Worm (Caenorhabditis elegans): ENCODE measurements around the gene Y57G11B.5.

DNA sequence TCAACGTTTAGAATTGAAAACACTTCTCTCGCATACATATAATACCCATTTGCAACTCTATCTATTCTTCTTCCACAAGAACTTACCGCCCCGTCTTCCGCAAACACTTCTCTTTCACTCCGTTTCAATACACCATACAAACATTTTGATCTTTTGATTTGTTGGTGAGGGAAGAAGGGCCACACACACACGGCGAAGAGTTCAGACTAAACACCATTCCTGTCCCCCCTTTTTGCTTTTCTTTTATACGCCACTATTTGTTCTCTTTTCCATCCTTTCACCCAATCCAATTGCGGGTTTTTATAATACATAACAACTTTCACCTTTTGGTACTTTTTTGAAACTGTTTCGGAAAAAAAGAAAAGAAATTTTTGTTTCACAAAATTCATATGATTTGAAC is 30.5 kb downstream of the Y57G11B.5 start:
- TF ChIP-seq nhr-11 (tag; optimal IDR thresholded peaks at IDR 0.05) = no peak
- no peak for TF ChIP-seq nfya-1 (tag; optimal IDR thresholded peaks at IDR 0.05; ENCODE audit: insufficient read depth)
- TF ChIP-seq ZK546.5 (tag; optimal IDR thresholded peaks at IDR 0.05) = no peak
- no peak for TF ChIP-seq nhr-237 (tag; optimal IDR thresholded peaks at IDR 0.05)
- TF ChIP-seq aly-2 (tag; optimal IDR thresholded peaks at IDR 0.05) = no peak
- no peak for TF ChIP-seq fkh-2 (tag; optimal IDR thresholded peaks at IDR 0.05)
- TF ChIP-seq unc-62 (GFP tag; optimal IDR thresholded peaks at IDR 0.05) = no peak
- no peak for TF ChIP-seq ama-1 (optimal IDR thresholded peaks at IDR 0.05)
- no peak for TF ChIP-seq sea-2 (GFP tag; optimal IDR thresholded peaks at IDR 0.05)
- no peak for TF ChIP-seq elt-1 (tag; optimal IDR thresholded peaks at IDR 0.05)
- no peak for TF ChIP-seq fos-1 (tag; optimal IDR thresholded peaks at IDR 0.05)
